Worm (Caenorhabditis elegans): Measurements from ENCODE around the gene T14E8.2.

T14E8.2 gene

ce11 chrX:6543665-6544064, 873 bp downstream of the T14E8.2 start:
- TF ChIP-seq tbx-11 (GFP tag; IDR thresholded peaks at IDR 0.05) (no peak), aly-1 (tag; optimal IDR thresholded peaks at IDR 0.05) (no peak), ceh-13 (GFP tag; optimal IDR thresholded peaks at IDR 0.05) (no peak), ama-1 (optimal IDR thresholded peaks at IDR 0.05) (no peak), hnd-1 (tag; optimal IDR thresholded peaks at IDR 0.05) (no peak), flt-1 (GFP tag; IDR thresholded peaks at IDR 0.05) (no peak), scrt-1 (GFP tag; IDR thresholded peaks at IDR 0.05) (no peak), tbx-37 (GFP tag; conservative IDR thresholded peaks at IDR 0.05) (no peak), B0310.2 (tag; optimal IDR thresholded peaks at IDR 0.05) (no peak), sea-1 (GFP tag; conservative IDR thresholded peaks at IDR 0.05) (no peak), hmg-4 (GFP tag; optimal IDR thresholded peaks at IDR 0.05) (no peak), pes-1 (GFP tag; IDR thresholded peaks at IDR 0.05) (no peak), ets-7 (tag; optimal IDR thresholded peaks at IDR 0.05) (no peak), ceh-36 (tag; optimal IDR thresholded peaks at IDR 0.05) (no peak), F13C5.2 (tag; optimal IDR thresholded peaks at IDR 0.05) (no peak), tra-4 (tag; optimal IDR thresholded peaks at IDR 0.05) (no peak), hmbx-1 (tag; optimal IDR thresholded peaks at IDR 0.05) (no peak)

ce11 chrX:6551073-6551652, 8.4 kb downstream of the T14E8.2 start:
- no peak for TF ChIP-seq hmbx-1 (tag; optimal IDR thresholded peaks at IDR 0.05)
- no peak for TF ChIP-seq F13C5.2 (tag; optimal IDR thresholded peaks at IDR 0.05)
- no peak for TF ChIP-seq flt-1 (GFP tag; IDR thresholded peaks at IDR 0.05)
- no peak for TF ChIP-seq ets-7 (tag; optimal IDR thresholded peaks at IDR 0.05)
- TF ChIP-seq B0310.2 (tag; optimal IDR thresholded peaks at IDR 0.05): no peak
- no peak for TF ChIP-seq aly-1 (tag; optimal IDR thresholded peaks at IDR 0.05)
- TF ChIP-seq tbx-11 (GFP tag; IDR thresholded peaks at IDR 0.05): no peak
- no peak for TF ChIP-seq tbx-37 (GFP tag; conservative IDR thresholded peaks at IDR 0.05)
- no peak for TF ChIP-seq ceh-36 (tag; optimal IDR thresholded peaks at IDR 0.05)
- no peak for TF ChIP-seq sea-1 (GFP tag; conservative IDR thresholded peaks at IDR 0.05)
- no peak for TF ChIP-seq pes-1 (GFP tag; IDR thresholded peaks at IDR 0.05)

DNA sequence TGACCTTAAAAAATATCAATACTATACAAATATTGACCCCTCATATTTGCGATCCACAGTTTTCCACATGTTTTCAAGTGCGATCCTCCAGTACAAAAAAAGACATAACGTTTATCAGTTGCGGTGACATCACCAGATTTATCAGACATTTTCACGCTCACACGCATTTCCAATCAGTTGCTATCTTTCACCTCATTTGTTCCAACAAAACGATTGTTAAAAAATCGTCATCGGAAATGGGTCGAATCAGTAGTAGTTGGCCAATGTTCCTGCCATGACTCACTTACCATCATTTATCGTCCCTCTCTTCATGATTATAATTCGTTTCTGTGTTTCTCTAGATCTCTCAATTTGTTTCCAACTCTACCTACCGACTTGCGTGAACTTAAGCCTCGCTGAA, 8.9 kb downstream of the T14E8.2 start:
- TF ChIP-seq ets-7 (tag; optimal IDR thresholded peaks at IDR 0.05) (no peak), B0310.2 (tag; optimal IDR thresholded peaks at IDR 0.05) (no peak), hmbx-1 (tag; optimal IDR thresholded peaks at IDR 0.05) (no peak), F13C5.2 (tag; optimal IDR thresholded peaks at IDR 0.05) (no peak), ceh-36 (tag; optimal IDR thresholded peaks at IDR 0.05) (no peak), sea-1 (GFP tag; conservative IDR thresholded peaks at IDR 0.05) (no peak), ceh-13 (GFP tag; optimal IDR thresholded peaks at IDR 0.05) (no peak), flt-1 (GFP tag; IDR thresholded peaks at IDR 0.05) (no peak)

DNA sequence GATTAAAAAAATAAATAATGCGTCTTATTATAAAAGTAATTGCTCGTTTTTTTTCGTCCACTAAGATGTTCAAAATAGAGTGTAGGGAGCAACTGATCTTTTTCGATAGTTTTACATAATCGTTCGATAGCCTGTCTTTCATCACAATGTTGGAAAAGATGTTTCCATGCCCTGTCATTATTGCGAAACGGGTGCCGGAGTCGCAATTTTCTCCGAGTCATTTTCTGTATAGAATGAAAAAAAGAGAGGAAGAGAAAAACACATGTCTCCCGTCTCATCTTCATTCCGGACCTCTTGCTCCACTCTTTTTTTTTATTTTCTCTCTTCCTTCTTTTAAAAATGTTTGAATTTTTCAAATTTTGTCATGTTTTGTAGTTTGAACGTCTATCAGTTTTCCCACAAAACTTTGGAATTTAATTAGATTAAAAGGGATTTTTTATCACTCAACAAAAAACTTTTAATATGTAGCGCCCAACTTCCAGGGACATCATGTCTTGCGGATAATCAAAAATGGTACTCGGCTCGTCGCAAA, 10.1 kb downstream of the T14E8.2 start, which contains the start of gene svh-2:
svh-2 (plus strand) TSS at position 482 of the 532 bp plus-strand sequence.
- no peak for TF ChIP-seq ceh-13 (GFP tag; optimal IDR thresholded peaks at IDR 0.05)

ce11 chrX:6553634-6554033, 10.8 kb downstream of the T14E8.2 start:
- TF ChIP-seq scrt-1 (GFP tag; IDR thresholded peaks at IDR 0.05): no peak
- TF ChIP-seq flt-1 (GFP tag; IDR thresholded peaks at IDR 0.05): no peak
- TF ChIP-seq ama-1 (optimal IDR thresholded peaks at IDR 0.05): no peak
- TF ChIP-seq B0310.2 (tag; optimal IDR thresholded peaks at IDR 0.05): no peak
- TF ChIP-seq pes-1 (GFP tag; IDR thresholded peaks at IDR 0.05): no peak
- TF ChIP-seq ceh-36 (tag; optimal IDR thresholded peaks at IDR 0.05): no peak
- no peak for TF ChIP-seq F13C5.2 (tag; optimal IDR thresholded peaks at IDR 0.05)
- TF ChIP-seq aly-1 (tag; optimal IDR thresholded peaks at IDR 0.05): no peak
- TF ChIP-seq ceh-13 (GFP tag; optimal IDR thresholded peaks at IDR 0.05): no peak
- TF ChIP-seq hmbx-1 (tag; optimal IDR thresholded peaks at IDR 0.05): no peak
- TF ChIP-seq sea-1 (GFP tag; conservative IDR thresholded peaks at IDR 0.05): no peak
- TF ChIP-seq tbx-11 (GFP tag; IDR thresholded peaks at IDR 0.05): no peak
- no peak for TF ChIP-seq hnd-1 (tag; optimal IDR thresholded peaks at IDR 0.05)
- TF ChIP-seq ets-7 (tag; optimal IDR thresholded peaks at IDR 0.05): no peak

DNA sequence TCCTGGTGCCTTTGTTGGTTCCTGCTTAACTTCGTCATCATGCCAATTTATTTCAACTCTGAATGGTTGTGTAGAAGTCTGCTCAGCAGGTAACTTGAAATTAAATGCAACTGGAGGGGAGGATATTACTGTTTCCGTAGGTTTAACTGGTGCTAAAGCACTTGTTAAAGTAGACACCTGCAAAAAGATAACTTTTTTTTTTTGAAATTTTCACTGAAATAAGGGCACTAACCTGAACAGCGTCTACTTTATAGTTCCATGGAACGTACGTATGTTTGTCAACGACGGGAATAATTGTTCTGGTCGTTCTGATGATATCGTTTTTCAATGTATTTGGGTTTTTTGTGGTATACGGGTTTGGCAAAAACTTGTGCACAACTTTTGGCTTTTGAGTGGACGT, 17.7 kb downstream of the T14E8.2 start:
- TF ChIP-seq tbx-11 (GFP tag; IDR thresholded peaks at IDR 0.05): no peak
- TF ChIP-seq F13C5.2 (tag; optimal IDR thresholded peaks at IDR 0.05): no peak
- TF ChIP-seq tbx-37 (GFP tag; conservative IDR thresholded peaks at IDR 0.05): no peak
- TF ChIP-seq ceh-36 (tag; optimal IDR thresholded peaks at IDR 0.05): no peak
- no peak for TF ChIP-seq B0310.2 (tag; optimal IDR thresholded peaks at IDR 0.05)
- no peak for TF ChIP-seq ceh-13 (GFP tag; optimal IDR thresholded peaks at IDR 0.05)
- TF ChIP-seq ets-7 (tag; optimal IDR thresholded peaks at IDR 0.05): no peak
- TF ChIP-seq hmbx-1 (tag; optimal IDR thresholded peaks at IDR 0.05): no peak
- TF ChIP-seq hmg-4 (GFP tag; optimal IDR thresholded peaks at IDR 0.05): no peak
- no peak for TF ChIP-seq ama-1 (optimal IDR thresholded peaks at IDR 0.05)
- no peak for TF ChIP-seq flt-1 (GFP tag; IDR thresholded peaks at IDR 0.05)

ce11 chrX:6562378-6562856, 19.6 kb downstream of the T14E8.2 start, which contains the start of gene aaim-1:
Gene aaim-1 (minus strand): TSS chrX:6562428.
- TF ChIP-seq ama-1 (optimal IDR thresholded peaks at IDR 0.05) (no peak), aly-1 (tag; optimal IDR thresholded peaks at IDR 0.05) (no peak), ceh-36 (tag; optimal IDR thresholded peaks at IDR 0.05) (no peak), tra-4 (tag; optimal IDR thresholded peaks at IDR 0.05) (no peak), scrt-1 (GFP tag; IDR thresholded peaks at IDR 0.05) (no peak), hmg-4 (GFP tag; optimal IDR thresholded peaks at IDR 0.05) (no peak), pes-1 (GFP tag; IDR thresholded peaks at IDR 0.05) (no peak), sea-1 (GFP tag; conservative IDR thresholded peaks at IDR 0.05) (no peak)

DNA sequence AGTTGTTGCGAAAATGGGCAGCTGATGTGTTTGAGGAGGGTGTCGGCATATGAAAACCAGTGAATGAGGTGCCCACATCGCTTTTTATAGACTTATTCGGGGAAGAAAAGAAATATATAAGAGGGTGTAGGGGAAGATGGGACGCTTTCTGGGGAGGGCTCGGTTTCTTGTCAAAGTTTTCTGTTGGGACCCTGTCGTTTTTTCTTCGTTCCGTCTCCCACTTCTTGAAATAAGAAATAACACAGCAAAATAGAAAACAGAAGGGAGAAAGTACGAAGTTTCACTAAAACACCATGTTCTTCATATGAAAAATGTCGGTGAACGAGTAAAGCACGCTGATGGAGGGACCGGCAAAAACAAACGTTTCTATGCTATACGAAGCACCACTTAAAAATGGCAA, 26.8 kb downstream of the T14E8.2 start, which contains the start of gene dop-3:
dop-3 (minus strand) TSS at position 101 of the 400 bp plus-strand sequence.
- TF ChIP-seq hmg-4 (GFP tag; optimal IDR thresholded peaks at IDR 0.05): no peak
- TF ChIP-seq tra-4 (tag; optimal IDR thresholded peaks at IDR 0.05): no peak
- TF ChIP-seq scrt-1 (GFP tag; IDR thresholded peaks at IDR 0.05): no peak
- no peak for TF ChIP-seq flt-1 (GFP tag; IDR thresholded peaks at IDR 0.05)
- TF ChIP-seq B0310.2 (tag; optimal IDR thresholded peaks at IDR 0.05): no peak
- no peak for TF ChIP-seq hmbx-1 (tag; optimal IDR thresholded peaks at IDR 0.05)
- no peak for TF ChIP-seq ceh-36 (tag; optimal IDR thresholded peaks at IDR 0.05)
- no peak for TF ChIP-seq sea-1 (GFP tag; conservative IDR thresholded peaks at IDR 0.05)
